Worm (Caenorhabditis elegans): Measurements from ENCODE around the gene C25H3.14.

C25H3.14 gene

DNA sequence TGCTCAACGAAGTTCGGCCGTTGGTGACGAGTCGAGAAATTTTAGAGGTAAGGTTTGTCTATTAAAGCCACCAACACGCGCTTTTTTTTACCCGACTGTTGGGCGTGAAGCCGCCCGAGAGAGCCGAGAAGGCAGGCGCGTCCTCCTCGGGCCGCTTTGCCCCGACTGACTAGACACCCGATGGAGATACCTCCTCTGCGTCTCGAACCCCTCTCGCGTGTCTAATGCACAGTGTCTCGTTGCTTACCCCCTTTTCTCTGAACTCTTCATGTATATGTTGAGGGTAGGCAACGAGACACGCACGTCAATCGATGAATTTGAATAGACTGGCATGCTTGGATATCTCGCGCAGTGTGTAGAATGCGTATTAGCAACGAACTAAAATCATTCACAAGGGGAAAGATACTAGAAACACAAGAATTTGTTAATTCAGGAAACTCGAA is 33.1 kb upstream of the C25H3.14 start (continued):
- peak; percentile 93 for TF ChIP-seq zag-1 (tag; optimal IDR thresholded peaks at IDR 0.05)

DNA sequence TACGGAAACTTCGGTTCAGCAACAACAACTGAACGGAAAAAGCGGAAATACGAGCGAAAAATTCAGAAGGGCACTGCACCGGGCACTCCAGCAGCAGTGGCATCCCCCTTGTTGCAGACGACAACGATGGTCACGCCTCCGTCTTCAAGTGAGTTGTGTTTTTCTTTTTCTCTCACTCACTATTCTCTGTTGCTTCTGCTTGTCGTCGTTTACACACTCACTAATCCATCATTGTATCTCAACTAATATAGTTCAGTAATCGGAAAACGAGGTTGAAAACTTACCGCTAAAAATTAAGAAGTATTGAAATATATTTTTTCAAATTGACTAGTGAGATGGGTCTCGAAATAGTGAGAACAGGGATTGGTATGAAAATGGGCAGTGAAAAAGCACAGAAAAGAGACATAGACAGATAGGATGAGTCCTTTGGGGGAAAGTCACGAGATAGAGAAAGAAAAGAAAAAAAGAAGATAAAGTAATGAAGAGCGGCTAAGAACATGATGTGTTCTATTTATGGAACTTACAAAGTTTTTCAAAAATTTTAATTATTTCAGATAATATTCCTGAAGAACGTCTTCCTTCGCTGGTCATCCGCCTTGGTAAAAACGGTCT is 31.6 kb upstream of the C25H3.14 start:
- TF ChIP-seq sma-9 (GFP tag; optimal IDR thresholded peaks at IDR 0.05) (peak; percentile 4), sma-9 (tag; optimal IDR thresholded peaks at IDR 0.05) (no peak), crh-2 (tag; optimal IDR thresholded peaks at IDR 0.05) (peak; percentile 39), C34F6.9 (tag; optimal IDR thresholded peaks at IDR 0.05) (peak; percentile 29), unc-55 (GFP tag; optimal IDR thresholded peaks at IDR 0.05) (peak; percentile 44), lsy-2 (tag; optimal IDR thresholded peaks at IDR 0.05) (peak in 1 of 2 experiments; percentile 49), lin-13 (GFP tag; optimal IDR thresholded peaks at IDR 0.05) (no peak), lin-39 (tag; optimal IDR thresholded peaks at IDR 0.05) (no peak)

ce11 chrII:5665029-5665428 is 29.9 kb upstream of the C25H3.14 start, which contains the start of gene C25H3.15:
TSS of gene C25H3.15 (plus strand) at chrII:5665329.
- no peak for TF ChIP-seq nhr-23 (tag; optimal IDR thresholded peaks at IDR 0.05)
- TF ChIP-seq nhr-25 (tag; optimal IDR thresholded peaks at IDR 0.05) = no peak
- no peak for TF ChIP-seq mbf-1 (tag; optimal IDR thresholded peaks at IDR 0.05)
- no peak for TF ChIP-seq nhr-12 (tag; optimal IDR thresholded peaks at IDR 0.05)
- TF ChIP-seq nhr-129 (tag; optimal IDR thresholded peaks at IDR 0.05) = no peak
- no peak for TF ChIP-seq sma-9 (GFP tag; optimal IDR thresholded peaks at IDR 0.05)
- no peak for TF ChIP-seq sma-9 (tag; optimal IDR thresholded peaks at IDR 0.05)
- TF ChIP-seq crh-2 (tag; optimal IDR thresholded peaks at IDR 0.05) = no peak
- TF ChIP-seq ama-1 (optimal IDR thresholded peaks at IDR 0.05) = no peak
- TF ChIP-seq F13H6.1 (tag; optimal IDR thresholded peaks at IDR 0.05) = no peak
- no peak for TF ChIP-seq ceh-16 (tag; optimal IDR thresholded peaks at IDR 0.05)
- TF ChIP-seq unc-55 (GFP tag; optimal IDR thresholded peaks at IDR 0.05) = no peak
- no peak for TF ChIP-seq nhr-77 (tag; optimal IDR thresholded peaks at IDR 0.05)
- no peak for TF ChIP-seq alr-1 (tag; optimal IDR thresholded peaks at IDR 0.05)

- no peak for TF ChIP-seq nhr-21 (tag; optimal IDR thresholded peaks at IDR 0.05)
- TF ChIP-seq alr-1 (tag; optimal IDR thresholded peaks at IDR 0.05) = no peak
- TF ChIP-seq nhr-12 (tag; optimal IDR thresholded peaks at IDR 0.05) = no peak
Measured at ce11 chrII:5665991-5666390, 28.9 kb upstream of the C25H3.14 start, which contains the start of gene C25H3.16. TSS of gene C25H3.16 (plus strand) at chrII:5666291.

DNA sequence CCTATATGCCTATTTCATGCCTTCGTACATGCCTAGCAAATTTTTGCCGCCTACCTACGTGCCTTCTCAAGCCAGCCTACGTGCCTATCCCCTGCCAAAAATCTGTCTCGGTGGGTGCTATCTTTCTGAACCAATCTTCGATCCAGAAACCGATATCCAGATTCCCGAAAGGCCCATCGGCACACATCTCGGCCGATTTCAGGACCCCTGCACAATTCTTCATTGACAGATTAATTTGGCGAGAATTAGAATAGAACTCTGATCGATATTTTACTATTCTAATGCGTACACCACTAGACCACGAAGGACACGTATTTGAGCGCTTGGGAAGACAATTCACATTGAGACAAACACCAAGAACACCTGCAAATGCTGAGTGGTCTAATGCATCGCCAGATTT is 27.4 kb upstream of the C25H3.14 start:
- TF ChIP-seq lin-13 (GFP tag; optimal IDR thresholded peaks at IDR 0.05) (no peak), F13H6.1 (tag; optimal IDR thresholded peaks at IDR 0.05) (no peak), nhr-6 (tag; optimal IDR thresholded peaks at IDR 0.05) (no peak), mab-5 (tag; optimal IDR thresholded peaks at IDR 0.05) (no peak), lin-11 (tag; optimal IDR thresholded peaks at IDR 0.05) (no peak), unc-55 (GFP tag; optimal IDR thresholded peaks at IDR 0.05) (no peak), ama-1 (optimal IDR thresholded peaks at IDR 0.05) (no peak), ztf-1 (GFP tag; conservative IDR thresholded peaks at IDR 0.05) (no peak), elt-1 (tag; optimal IDR thresholded peaks at IDR 0.05) (no peak), elt-3 (tag; optimal IDR thresholded peaks at IDR 0.05) (no peak)

DNA sequence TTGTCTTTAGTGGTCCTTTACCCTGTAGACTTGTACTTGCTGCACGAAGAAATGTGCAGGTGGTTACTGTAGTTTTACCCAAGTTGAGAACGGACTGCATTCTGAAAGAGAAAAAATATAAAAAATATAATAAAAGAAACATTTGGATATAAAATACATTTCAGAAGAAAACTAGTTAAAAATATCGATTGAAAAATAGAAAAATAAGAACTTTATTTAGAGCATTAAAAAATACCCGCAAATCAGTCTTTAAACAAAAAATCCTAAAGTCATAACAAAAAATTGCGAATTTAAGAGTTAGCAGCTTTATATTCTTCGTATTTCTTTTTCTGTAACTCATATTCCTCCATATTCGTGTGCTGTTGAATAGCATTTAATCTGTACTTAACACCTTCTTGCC is 26.1 kb upstream of the C25H3.14 start, which contains the start of gene C25H3.7:
Gene C25H3.7, minus strand, starts transcription at position 101 of the 400 bp plus-strand sequence.
- no peak for TF ChIP-seq nhr-12 (tag; optimal IDR thresholded peaks at IDR 0.05)
- TF ChIP-seq sem-4 (tag; optimal IDR thresholded peaks at IDR 0.05) = no peak
- no peak for TF ChIP-seq mdl-1 (tag; optimal IDR thresholded peaks at IDR 0.05)
- no peak for TF ChIP-seq snpc-4 (tag; optimal IDR thresholded peaks at IDR 0.05)
- no peak for TF ChIP-seq C34F6.9 (tag; optimal IDR thresholded peaks at IDR 0.05)
- TF ChIP-seq ztf-4 (tag; optimal IDR thresholded peaks at IDR 0.05) = no peak
- no peak for TF ChIP-seq blmp-1 (tag; optimal IDR thresholded peaks at IDR 0.05; ENCODE audit: insufficient read depth)
- no peak for TF ChIP-seq lsy-2 (tag; optimal IDR thresholded peaks at IDR 0.05)
- no peak for TF ChIP-seq nhr-10 (tag; optimal IDR thresholded peaks at IDR 0.05)
- no peak for TF ChIP-seq fos-1 (tag; optimal IDR thresholded peaks at IDR 0.05)
- no peak for TF ChIP-seq aly-2 (tag; optimal IDR thresholded peaks at IDR 0.05)
- TF ChIP-seq skn-1 (tag; optimal IDR thresholded peaks at IDR 0.05) = no peak
- TF ChIP-seq nhr-23 (tag; optimal IDR thresholded peaks at IDR 0.05) = no peak
- no peak for TF ChIP-seq unc-55 (GFP tag; optimal IDR thresholded peaks at IDR 0.05)
- no peak for TF ChIP-seq alr-1 (tag; optimal IDR thresholded peaks at IDR 0.05)
- no peak for TF ChIP-seq crh-2 (tag; optimal IDR thresholded peaks at IDR 0.05)
- TF ChIP-seq peb-1 (tag; optimal IDR thresholded peaks at IDR 0.05) = no peak
- no peak for TF ChIP-seq nhr-6 (tag; optimal IDR thresholded peaks at IDR 0.05)
- no peak for TF ChIP-seq dmd-4 (tag; optimal IDR thresholded peaks at IDR 0.05)
